Fruit fly (Drosophila melanogaster): ENCODE data around the gene CG10748.

- no peak for TF ChIP-seq Hr83 (GFP tag; optimal IDR thresholded peaks at IDR 0.05; ENCODE audit: poor library complexity, severe bottlenecking)
- no peak for TF ChIP-seq pan (optimal IDR thresholded peaks at IDR 0.05)
- TF ChIP-seq psq (GFP tag; optimal IDR thresholded peaks at IDR 0.05): no peak
- TF ChIP-seq sv (GFP tag; optimal IDR thresholded peaks at IDR 0.05): no peak
These were observed 17.6 kb downstream of the CG10748 start, which contains the start of gene CG10752 for dm6 chr3L:12954547-12954946.
